Worm (Caenorhabditis elegans) whole organism, L3 larva: ENCODE measurements around the gene maph-1.3.
A peak's percentile ranks its signal among the peaks of the same experiment; 100 is the strongest.

Source experiments
- R02D3.7 ChIP-seq: fragments of 150-350 bp; optimal IDR thresholded peaks from 2 replicates; lab custom pipeline; 2014; ENCODE audit warnings: missing biosample characterization, missing genetic modification characterization
- ZK546.5 ChIP-seq: sonication (generic microtip); optimal IDR thresholded peaks from 2 replicates; lab custom pipeline; 2017; ENCODE audit warnings: missing biosample characterization, missing genetic modification characterization
- aly-2 ChIP-seq: fragments of 150-350 bp; optimal IDR thresholded peaks from 2 replicates; lab custom pipeline; 2014; ENCODE audit warnings: missing biosample characterization, missing genetic modification characterization
- ama-1 ChIP-seq: fragments of 150-350 bp; optimal IDR thresholded peaks from 2 replicates; lab custom pipeline; 2018
- ceh-16 ChIP-seq: sonication (generic microtip); optimal IDR thresholded peaks from 2 replicates; lab custom pipeline; 2017; ENCODE audit warnings: missing biosample characterization, missing genetic modification characterization
- ceh-28 ChIP-seq: fragments of 150-350 bp; optimal IDR thresholded peaks from 2 replicates; lab custom pipeline; 2014; ENCODE audit warnings: missing biosample characterization, missing genetic modification reagents, missing genetic modification characterization
- ceh-82 ChIP-seq: fragments of 150-350 bp; optimal IDR thresholded peaks from 2 replicates; lab custom pipeline; 2014; ENCODE audit warnings: missing biosample characterization, missing genetic modification characterization
- ceh-9 ChIP-seq: sonication (generic microtip); optimal IDR thresholded peaks from 2 replicates; lab custom pipeline; 2018; ENCODE audit warnings: missing biosample characterization, missing genetic modification characterization
- daf-12 ChIP-seq: fragments of 150-350 bp; optimal IDR thresholded peaks from 2 replicates; lab custom pipeline; 2014; ENCODE audit warnings: missing biosample characterization, missing genetic modification reagents, missing genetic modification characterization
- egl-5 ChIP-seq: fragments of 150-350 bp; optimal IDR thresholded peaks from 2 replicates; lab custom pipeline; 2017; ENCODE audit warnings: missing biosample characterization, missing genetic modification reagents, missing genetic modification characterization, inconsistent platforms
- elt-1 ChIP-seq: fragments of 150-350 bp; optimal IDR thresholded peaks from 2 replicates; lab custom pipeline; 2014; ENCODE audit warnings: missing biosample characterization, missing genetic modification characterization
- elt-2 ChIP-seq: sonication (generic microtip); optimal IDR thresholded peaks from 2 replicates; lab custom pipeline; 2016; ENCODE audit warnings: missing genetic modification reagents, mild to moderate bottlenecking, missing genetic modification characterization, missing compliant biosample characterization
- eor-1 ChIP-seq, 2 experiments: fragments of 150-350 bp; optimal IDR thresholded peaks; 2 replicates each; lab custom pipeline; 2014 to 2018; ENCODE audit warnings: missing biosample characterization in 2 of 2, missing genetic modification characterization in 2 of 2
- fkh-10 ChIP-seq: sonication (generic microtip); optimal IDR thresholded peaks from 2 replicates; lab custom pipeline; 2017; ENCODE audit warnings: missing biosample characterization, missing genetic modification reagents, missing genetic modification characterization
- fkh-2 ChIP-seq: fragments of 150-350 bp; optimal IDR thresholded peaks from 2 replicates; lab custom pipeline; 2014; ENCODE audit warnings: missing biosample characterization, missing genetic modification reagents, missing genetic modification characterization
- lin-15B ChIP-seq: fragments of 150-350 bp; optimal IDR thresholded peaks from 2 replicates; lab custom pipeline; 2014; ENCODE audit warnings: missing biosample characterization, missing genetic modification characterization
- lin-39 ChIP-seq: fragments of 150-350 bp; optimal IDR thresholded peaks from 2 replicates; lab custom pipeline; 2018; ENCODE audit warnings: missing biosample characterization, missing genetic modification reagents, missing genetic modification characterization
- lsy-12 ChIP-seq: sonication (generic microtip); optimal IDR thresholded peaks from 2 replicates; lab custom pipeline; 2016; ENCODE audit warnings: mild to moderate bottlenecking, missing genetic modification characterization, missing compliant biosample characterization
- mdl-1 ChIP-seq: fragments of 150-350 bp; optimal IDR thresholded peaks from 2 replicates; lab custom pipeline; 2014; ENCODE audit warnings: missing biosample characterization, missing genetic modification characterization
- nhr-11 ChIP-seq: fragments of 150-350 bp; optimal IDR thresholded peaks from 2 replicates; lab custom pipeline; 2014; ENCODE audit warnings: missing biosample characterization, missing genetic modification characterization
- nhr-12 ChIP-seq: fragments of 150-350 bp; optimal IDR thresholded peaks from 2 replicates; lab custom pipeline; 2014; ENCODE audit warnings: missing biosample characterization, missing genetic modification characterization
- nhr-23 ChIP-seq: fragments of 150-350 bp; optimal IDR thresholded peaks from 2 replicates; lab custom pipeline; 2014; ENCODE audit warnings: missing biosample characterization, missing genetic modification reagents, missing genetic modification characterization
- nhr-237 ChIP-seq: fragments of 150-350 bp; optimal IDR thresholded peaks from 2 replicates; lab custom pipeline; 2014; ENCODE audit warnings: missing biosample characterization, missing genetic modification characterization
- nhr-25 ChIP-seq: sonication (generic microtip); optimal IDR thresholded peaks from 2 replicates; lab custom pipeline; 2017; ENCODE audit warnings: missing biosample characterization, missing genetic modification characterization
- nhr-28 ChIP-seq: fragments of 150-350 bp; optimal IDR thresholded peaks from 2 replicates; lab custom pipeline; 2014; ENCODE audit warnings: missing biosample characterization, missing genetic modification characterization
- nhr-43 ChIP-seq: sonication (generic microtip); optimal IDR thresholded peaks from 2 replicates; lab custom pipeline; 2016; ENCODE audit warnings: mild to moderate bottlenecking, missing genetic modification characterization, missing compliant biosample characterization; ENCODE audit not compliant: poor library complexity, severe bottlenecking
- nhr-76 ChIP-seq: fragments of 150-350 bp; sonication (generic microtip); optimal IDR thresholded peaks from 5 replicates; lab custom pipeline; 2014; ENCODE audit warnings: missing biosample characterization, missing genetic modification characterization
- nhr-77 ChIP-seq: fragments of 150-350 bp; optimal IDR thresholded peaks from 2 replicates; lab custom pipeline; 2014; ENCODE audit warnings: missing biosample characterization, missing genetic modification characterization
- pqm-1 ChIP-seq: fragments of 150-350 bp; optimal IDR thresholded peaks from 2 replicates; lab custom pipeline; 2017; ENCODE audit warnings: missing biosample characterization, missing genetic modification characterization, inconsistent platforms
- sea-2 ChIP-seq: fragments of 150-350 bp; sonication (generic microtip); optimal IDR thresholded peaks from 4 replicates; lab custom pipeline; 2014; ENCODE audit warnings: missing biosample characterization, missing genetic modification reagents, missing genetic modification characterization
- skn-1 ChIP-seq: fragments of 150-350 bp; optimal IDR thresholded peaks from 2 replicates; lab custom pipeline; 2014; ENCODE audit warnings: missing biosample characterization, missing genetic modification characterization
- tbx-2 ChIP-seq: sonication (generic microtip); optimal IDR thresholded peaks from 2 replicates; lab custom pipeline; 2016; ENCODE audit warnings: mild to moderate bottlenecking, missing genetic modification characterization, missing compliant biosample characterization
- unc-39 ChIP-seq: sonication (generic microtip); optimal IDR thresholded peaks from 4 replicates; lab custom pipeline; 2017; ENCODE audit warnings: missing biosample characterization, missing genetic modification characterization
- zag-1 ChIP-seq: fragments of 150-350 bp; optimal IDR thresholded peaks from 2 replicates; lab custom pipeline; 2014; ENCODE audit warnings: missing biosample characterization, missing genetic modification characterization
- ztf-11 ChIP-seq: fragments of 150-350 bp; optimal IDR thresholded peaks from 2 replicates; lab custom pipeline; 2014; ENCODE audit warnings: missing biosample characterization, missing genetic modification characterization

Gene maph-1.3

DNA sequence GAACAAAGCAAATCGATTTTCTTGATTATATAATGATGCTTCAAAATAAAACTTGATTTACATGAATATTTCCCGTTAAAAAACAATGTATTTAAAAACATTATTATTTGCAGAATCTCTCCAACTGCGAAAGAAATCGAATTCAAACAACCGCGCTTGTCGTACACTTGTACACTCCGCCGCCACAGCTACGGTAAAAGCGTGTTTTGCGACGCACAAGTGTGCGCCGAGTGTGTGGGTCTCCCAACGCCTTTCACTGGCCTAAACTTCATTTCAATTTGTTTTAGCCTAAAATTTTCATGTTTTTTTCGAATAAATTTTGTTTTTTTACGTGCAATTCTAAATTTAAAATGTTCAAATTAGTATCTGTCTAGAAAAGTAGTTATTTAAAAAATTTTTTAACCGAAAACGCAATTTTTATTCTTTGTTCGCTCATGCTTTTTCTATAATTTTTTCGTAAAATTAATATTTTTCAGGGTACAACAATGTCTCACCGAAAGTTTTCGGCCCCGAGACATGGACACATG, 22.7 kb downstream of the maph-1.3 start, which contains the start of gene rpl-3 (continued):
- TF ChIP-seq ceh-16 (tag; lab: Kevin White, UChicago) (peak; percentile 85), aly-2 (tag; lab: Kevin White, UChicago) (peak; percentile 100), ztf-11 (tag; lab: Kevin White, UChicago) (peak; percentile 80), zag-1 (tag; lab: Kevin White, UChicago) (peak; percentile 97)

DNA sequence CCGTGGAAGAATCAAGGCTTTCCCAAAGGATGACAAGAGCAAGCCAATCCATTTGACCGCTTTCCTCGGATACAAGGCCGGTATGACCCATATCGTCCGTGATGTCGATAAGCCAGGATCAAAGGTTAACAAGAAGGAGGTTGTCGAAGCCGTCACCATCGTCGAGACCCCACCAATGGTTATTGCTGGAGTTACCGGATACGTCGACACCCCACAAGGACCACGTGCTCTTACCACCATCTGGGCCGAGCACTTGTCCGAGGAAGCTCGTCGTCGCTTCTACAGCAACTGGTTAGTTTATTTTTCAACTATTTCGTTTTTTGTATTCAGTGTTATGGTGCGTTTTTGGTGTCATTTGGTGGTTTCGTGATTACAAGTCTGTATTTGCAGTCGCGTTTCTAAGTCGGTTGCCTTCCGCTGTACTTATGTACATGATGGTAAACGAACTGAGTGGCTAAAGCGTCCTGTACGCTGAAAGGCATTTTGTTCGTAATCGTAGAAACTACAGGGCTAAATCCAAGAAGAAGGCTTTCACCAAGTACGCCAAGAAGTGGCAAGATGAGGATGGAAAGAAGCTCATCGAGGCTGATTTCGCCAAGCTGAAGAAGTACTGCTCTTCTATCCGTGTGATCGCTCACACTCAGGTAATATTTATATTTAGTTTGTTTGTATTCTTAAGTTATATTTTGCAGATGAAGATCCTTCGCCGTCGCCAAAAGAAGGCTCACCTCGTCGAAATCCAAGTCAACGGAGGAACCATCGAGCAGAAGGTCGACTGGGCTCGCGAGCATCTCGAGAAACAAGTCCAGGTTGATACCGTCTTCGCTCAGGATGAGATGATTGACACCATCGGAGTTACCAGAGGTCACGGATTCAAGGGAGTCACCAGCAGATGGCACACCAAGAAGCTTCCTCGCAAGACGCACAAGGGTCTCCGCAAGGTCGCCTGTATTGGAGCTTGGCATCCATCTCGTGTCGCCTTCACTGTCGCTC, 23.5 kb downstream of the maph-1.3 start:
- no peak for TF ChIP-seq mdl-1
- no peak for TF ChIP-seq elt-1 (tag; lab: Kevin White, UChicago)
- TF ChIP-seq ZK546.5 (tag; lab: Kevin White, UChicago) = no peak
- TF ChIP-seq nhr-23 = no peak
- TF ChIP-seq nhr-43 (tag; lab: Kevin White, UChicago) = no peak
- TF ChIP-seq aly-2 (tag; lab: Kevin White, UChicago) = no peak
- TF ChIP-seq skn-1 = no peak

- TF ChIP-seq nhr-77 (tag; lab: Kevin White, UChicago) (peak; percentile 74), nhr-28 (tag; lab: Kevin White, UChicago) (no peak), aly-2 (tag; lab: Kevin White, UChicago) (peak; percentile 75), skn-1 (no peak), lsy-12 (tag; lab: Kevin White, UChicago) (peak; percentile 17), ceh-82 (tag; lab: Kevin White, UChicago) (peak; percentile 60), egl-5 (tag; lab: Kevin White, UChicago) (no peak), ceh-28 (peak; percentile 45), pqm-1 (tag; lab: Kevin White, UChicago) (no peak), nhr-23 (peak; percentile 44), nhr-237 (tag; lab: Kevin White, UChicago) (no peak), nhr-43 (tag; lab: Kevin White, UChicago) (no peak), elt-1 (tag; lab: Kevin White, UChicago) (no peak), R02D3.7 (tag; lab: Kevin White, UChicago) (peak; percentile 45), unc-39 (tag; lab: Kevin White, UChicago) (no peak), nhr-25 (tag; lab: Kevin White, UChicago) (peak; percentile 52), elt-2 (peak; percentile 17), nhr-12 (tag; lab: Kevin White, UChicago) (no peak), ama-1 (no peak)
These were observed 24.6 kb downstream of the maph-1.3 start for ce11 chrIII:3869292-3869781.

ce11 chrIII:3871763-3872486, 27.2 kb downstream of the maph-1.3 start:
- TF ChIP-seq elt-1 (tag; lab: Kevin White, UChicago) (no peak), fkh-2 (tag; lab: Kevin White, UChicago) (no peak), pqm-1 (tag; lab: Kevin White, UChicago) (peak; percentile 13), lin-39 (no peak), elt-2 (peak; percentile 34), lin-15B (tag; lab: Kevin White, UChicago) (no peak)

- TF ChIP-seq ceh-82 (tag; lab: Kevin White, UChicago) = no peak
- TF ChIP-seq nhr-77 (tag; lab: Kevin White, UChicago) = no peak
- TF ChIP-seq ceh-9 (tag; lab: Kevin White, UChicago) = no peak
- no peak for TF ChIP-seq nhr-76
- no peak for TF ChIP-seq elt-1 (tag; lab: Kevin White, UChicago)
- no peak for TF ChIP-seq nhr-11 (tag; lab: Kevin White, UChicago)
- no peak for TF ChIP-seq daf-12 (tag; lab: Kevin White, UChicago)
- no peak for TF ChIP-seq nhr-23
- TF ChIP-seq tbx-2 (tag; lab: Kevin White, UChicago) = no peak
- TF ChIP-seq nhr-43 (tag; lab: Kevin White, UChicago) = no peak
- no peak for TF ChIP-seq sea-2
- no peak for TF ChIP-seq fkh-10 (GFP tag; lab: Kevin White, UChicago)
- no peak for TF ChIP-seq aly-2 (tag; lab: Kevin White, UChicago)
- TF ChIP-seq zag-1 (tag; lab: Kevin White, UChicago) = no peak
- TF ChIP-seq ZK546.5 (tag; lab: Kevin White, UChicago) = no peak
- no peak for TF ChIP-seq eor-1 (tag; optimal IDR thresholded peaks at IDR 0.05; lab: Kevin White, UChicago)
- TF ChIP-seq, all 47 proteins: peak for 0
These were observed 28.3 kb downstream of the maph-1.3 start for ce11 chrIII:3872978-3873377.
